Worm (Caenorhabditis elegans) whole organism, L2 larva: ENCODE data around the gene lin-7.

Experiments
- C34F6.9 ChIP-seq: fragments of 150-350 bp; optimal IDR thresholded peaks from 2 replicates; lab custom pipeline; 2014; ENCODE audit warnings: missing biosample characterization, missing genetic modification characterization
- aly-2 ChIP-seq: fragments of 150-350 bp; optimal IDR thresholded peaks from 2 replicates; lab custom pipeline; 2014; ENCODE audit warnings: missing biosample characterization, missing genetic modification characterization
- ama-1 ChIP-seq: fragments of 150-350 bp; optimal IDR thresholded peaks from 2 replicates; lab custom pipeline; 2018; ENCODE audit warnings: inconsistent platforms
- blmp-1 ChIP-seq: sonication (generic microtip); optimal IDR thresholded peaks from 2 replicates; lab custom pipeline; 2017; ENCODE audit warnings: missing genetic modification characterization, mild to moderate bottlenecking, missing compliant biosample characterization, antibody characterized with exemption, moderate library complexity; ENCODE audit not compliant: insufficient read depth
- lin-13 ChIP-seq: fragments of 150-350 bp; optimal IDR thresholded peaks from 2 replicates; lab custom pipeline; 2014; ENCODE audit warnings: missing biosample characterization, missing genetic modification reagents, missing genetic modification characterization
- lin-39 ChIP-seq: fragments of 150-350 bp; optimal IDR thresholded peaks from 2 replicates; lab custom pipeline; 2014; ENCODE audit warnings: missing biosample characterization, missing genetic modification reagents, missing genetic modification characterization
- nhr-10 ChIP-seq: sonication (generic microtip); optimal IDR thresholded peaks from 2 replicates; lab custom pipeline; 2017; ENCODE audit warnings: missing biosample characterization, missing genetic modification characterization
- nhr-11 ChIP-seq: fragments of 150-350 bp; optimal IDR thresholded peaks from 2 replicates; lab custom pipeline; 2014; ENCODE audit warnings: missing biosample characterization, missing genetic modification characterization
- unc-62 ChIP-seq: fragments of 150-350 bp; optimal IDR thresholded peaks from 2 replicates; lab custom pipeline; 2014; ENCODE audit warnings: missing biosample characterization, missing genetic modification reagents, missing genetic modification characterization

ce11 chrII:14361719-14362118, 12.5 kb upstream of the lin-7 start, which contains the start of gene tebp-1:
- TF ChIP-seq ama-1 (lab: Kevin White, UChicago): no peak
- TF ChIP-seq nhr-10 (tag; lab: Kevin White, UChicago): no peak
- no peak for TF ChIP-seq lin-39 (tag; lab: Kevin White, UChicago)
- TF ChIP-seq unc-62: no peak
- TF ChIP-seq blmp-1 (tag; lab: Kevin White, UChicago): no peak
- TF ChIP-seq C34F6.9 (tag; lab: Kevin White, UChicago): no peak
- TF ChIP-seq aly-2 (tag; lab: Kevin White, UChicago): no peak
- TF ChIP-seq nhr-11 (tag; lab: Kevin White, UChicago): no peak
- TF ChIP-seq lin-13 (GFP tag; lab: Kevin White, UChicago): no peak
